ENCODE assay signal across 1 worm cellular context in genomic region chrX:645589-645988, ce11.
A peak's percentile ranks its signal among the peaks of the same experiment; 100 is the strongest.
TF ChIP-seq lines count a peak whose summit lies in the region.

No protein-coding gene starts in this region.

TF ChIP-seq in whole organism, L4 larva, 104 proteins besides CTCF, POLR2A, EP300 and RAD21 (continued from another document):
- TF ChIP-seq mes-2 (tag; optimal IDR thresholded peaks at IDR 0.05; lab: Kevin White, UChicago; ENCODE audit: poor library complexity, severe bottlenecking), result peak; percentile 23
- TF ChIP-seq dve-1 (tag; optimal IDR thresholded peaks at IDR 0.05; lab: Kevin White, UChicago; ENCODE audit: insufficient read depth), result peak; percentile 73
- TF ChIP-seq ceh-62 (tag; optimal IDR thresholded peaks at IDR 0.05; lab: Kevin White, UChicago), result no peak
- no peak for TF ChIP-seq F44E2.7 (GFP tag; IDR thresholded peaks at IDR 0.05; lab: Robert Waterston, UW)
- TF ChIP-seq lin-1 (GFP tag; IDR thresholded peaks at IDR 0.05; lab: Robert Waterston, UW), result no peak
- no peak for TF ChIP-seq unc-62 (GFP tag; optimal IDR thresholded peaks at IDR 0.05 in 1 of 2; lab: Kevin White, UChicago)
- TF ChIP-seq unc-62 (tag; optimal IDR thresholded peaks at IDR 0.05; lab: Kevin White, UChicago), result no peak
- no peak for TF ChIP-seq set-16 (GFP tag; IDR thresholded peaks at IDR 0.05; lab: Robert Waterston, UW)
- TF ChIP-seq hmg-1.1 (GFP tag; IDR thresholded peaks at IDR 0.05; lab: Robert Waterston, UW), result no peak
- no peak for TF ChIP-seq ceh-28 (tag; optimal IDR thresholded peaks at IDR 0.05; lab: Kevin White, UChicago)
- no peak for TF ChIP-seq gei-8 (GFP tag; optimal IDR thresholded peaks at IDR 0.05; lab: Kevin White, UChicago)
- peak; percentile 64 for TF ChIP-seq dmd-6 (GFP tag; IDR thresholded peaks at IDR 0.05; lab: Robert Waterston, UW)
- no peak for TF ChIP-seq daf-19 (GFP tag; conservative IDR thresholded peaks at IDR 0.05; lab: Robert Waterston, UW)
- no peak for TF ChIP-seq rbr-2 (tag; optimal IDR thresholded peaks at IDR 0.05; lab: Kevin White, UChicago)
- no peak for TF ChIP-seq Y5F2A.4 (GFP tag; optimal IDR thresholded peaks at IDR 0.05; lab: Kevin White, UChicago)
- no peak for TF ChIP-seq daf-12 (tag; optimal IDR thresholded peaks at IDR 0.05; lab: Kevin White, UChicago)
- no peak for TF ChIP-seq egl-27 (tag; optimal IDR thresholded peaks at IDR 0.05; lab: Kevin White, UChicago)
- no peak for TF ChIP-seq madf-9 (GFP tag; conservative IDR thresholded peaks at IDR 0.05; lab: Robert Waterston, UW)
- no peak for TF ChIP-seq vab-7 (GFP tag; IDR thresholded peaks at IDR 0.05; lab: Robert Waterston, UW)
- TF ChIP-seq ceh-44 (GFP tag; IDR thresholded peaks at IDR 0.05; lab: Robert Waterston, UW), result no peak
- TF ChIP-seq lsy-2 (tag; optimal IDR thresholded peaks at IDR 0.05; lab: Kevin White, UChicago), result no peak
- no peak for TF ChIP-seq Y48G9A.11 (GFP tag; IDR thresholded peaks at IDR 0.05; lab: Robert Waterston, UW)
- TF ChIP-seq ztf-7 (tag; optimal IDR thresholded peaks at IDR 0.05; lab: Kevin White, UChicago), result no peak
- TF ChIP-seq F26F4.8 (GFP tag; conservative IDR thresholded peaks at IDR 0.05; lab: Robert Waterston, UW), result no peak
- TF ChIP-seq nhr-42 (GFP tag; IDR thresholded peaks at IDR 0.05; lab: Robert Waterston, UW), result no peak
- no peak for TF ChIP-seq aha-1 (tag; lab: Kevin White, UChicago)
- TF ChIP-seq pqm-1 (tag; optimal IDR thresholded peaks at IDR 0.05; lab: Kevin White, UChicago), result peak; percentile 94
- TF ChIP-seq Y75B8A.6 (GFP tag; IDR thresholded peaks at IDR 0.05; lab: Robert Waterston, UW), result no peak
- TF ChIP-seq hlh-11 (tag; optimal IDR thresholded peaks at IDR 0.05; lab: Kevin White, UChicago), result peak; percentile 71
- TF ChIP-seq lin-39 (tag; optimal IDR thresholded peaks at IDR 0.05; lab: Kevin White, UChicago), result no peak
- no peak for TF ChIP-seq nhr-77 (tag; optimal IDR thresholded peaks at IDR 0.05; lab: Kevin White, UChicago)
- no peak for TF ChIP-seq dmd-8 (GFP tag; IDR thresholded peaks at IDR 0.05; lab: Robert Waterston, UW)
- no peak for TF ChIP-seq zfp-2 (tag; optimal IDR thresholded peaks at IDR 0.05; lab: Kevin White, UChicago)
- no peak for TF ChIP-seq tag-97 (GFP tag; IDR thresholded peaks at IDR 0.05; lab: Robert Waterston, UW)
- peak; percentile 71 for TF ChIP-seq nhr-28 (tag; optimal IDR thresholded peaks at IDR 0.05; lab: Kevin White, UChicago)
- no peak for TF ChIP-seq duxl-1 (tag; optimal IDR thresholded peaks at IDR 0.05; lab: Kevin White, UChicago; ENCODE audit: poor library complexity)
- TF ChIP-seq unc-130 (GFP tag; optimal IDR thresholded peaks at IDR 0.05; lab: Kevin White, UChicago), result no peak
- TF ChIP-seq T26A8.4 (GFP tag; IDR thresholded peaks at IDR 0.05; lab: Robert Waterston, UW), result no peak
- TF ChIP-seq nhr-25 (tag; optimal IDR thresholded peaks at IDR 0.05; lab: Kevin White, UChicago; ENCODE audit: borderline replicate concordance, insufficient read depth), result no peak
- no peak for TF ChIP-seq tra-1 (GFP tag; IDR thresholded peaks at IDR 0.05; lab: Robert Waterston, UW)
- no peak for TF ChIP-seq mdl-1 (tag; optimal IDR thresholded peaks at IDR 0.05; lab: Kevin White, UChicago)
- TF ChIP-seq ctbp-1 (GFP tag; IDR thresholded peaks at IDR 0.05; lab: Robert Waterston, UW), result no peak
- TF ChIP-seq ces-1 (GFP tag; optimal IDR thresholded peaks at IDR 0.05; lab: Kevin White, UChicago), result no peak
- peak; percentile 46; the same call in 1 of the 2 replicates for TF ChIP-seq php-3 (GFP tag; IDR thresholded peaks at IDR 0.05; lab: Robert Waterston, UW)
- TF ChIP-seq ZK546.5 (tag; optimal IDR thresholded peaks at IDR 0.05; lab: Kevin White, UChicago), result no peak
- no peak for TF ChIP-seq attf-4 (tag; optimal IDR thresholded peaks at IDR 0.05; lab: Kevin White, UChicago)
- TF ChIP-seq F10B5.3 (tag; optimal IDR thresholded peaks at IDR 0.05; lab: Kevin White, UChicago), result no peak
- TF ChIP-seq sdz-12 (GFP tag; optimal IDR thresholded peaks at IDR 0.05; lab: Kevin White, UChicago), result no peak
- no peak for TF ChIP-seq arid-1 (GFP tag; conservative IDR thresholded peaks at IDR 0.05; lab: Robert Waterston, UW)
- TF ChIP-seq hlh-30 (tag; optimal IDR thresholded peaks at IDR 0.05; lab: Kevin White, UChicago; ENCODE audit: insufficient read depth), result no peak
- TF ChIP-seq hif-1 (tag; optimal IDR thresholded peaks at IDR 0.05; lab: Kevin White, UChicago), result no peak
- no peak for TF ChIP-seq egl-43 (GFP tag; IDR thresholded peaks at IDR 0.05; lab: Robert Waterston, UW)
- no peak for TF ChIP-seq ZK337.2 (GFP tag; IDR thresholded peaks at IDR 0.05; lab: Robert Waterston, UW)
- no peak for TF ChIP-seq dmd-9 (GFP tag; IDR thresholded peaks at IDR 0.05; lab: Robert Waterston, UW)
- no peak for TF ChIP-seq ceh-20 (GFP tag; IDR thresholded peaks at IDR 0.05; lab: Robert Waterston, UW)
- TF ChIP-seq nhr-10 (tag; optimal IDR thresholded peaks at IDR 0.05; lab: Kevin White, UChicago), result no peak
TF ChIP-seq in whole organism, L4 larva: peak in this region for 10.
